Fruit fly (Drosophila melanogaster) whole organism, embryonic: Measurements from ENCODE around the gene geko.

Source experiments
- CG10209 ChIP-seq: fragments of 200-800 bp; sonication (Bioruptor generic); optimal IDR thresholded peaks from 3 replicates; lab custom pipeline; 2017; ENCODE audit warnings: missing biosample characterization, mild to moderate bottlenecking, missing genetic modification characterization, missing genetic modification reagents
- CG10267 ChIP-seq: fragments of 200-800 bp; sonication (Bioruptor generic); optimal IDR thresholded peaks from 2 replicates; lab custom pipeline; 2018; ENCODE audit warnings: missing biosample characterization, mild to moderate bottlenecking, missing genetic modification characterization, moderate library complexity
- CG10274 ChIP-seq: fragments of 200-800 bp; sonication (Bioruptor generic); optimal IDR thresholded peaks from 3 replicates; lab custom pipeline; 2017; ENCODE audit warnings: missing biosample characterization, mild to moderate bottlenecking, missing genetic modification characterization
- CG12071 ChIP-seq: fragments of 200-800 bp; sonication (Bioruptor generic); optimal IDR thresholded peaks from 3 replicates; lab custom pipeline; 2018; ENCODE audit warnings: missing biosample characterization, mild to moderate bottlenecking, missing genetic modification characterization
- CG12104 ChIP-seq: fragments of 200-800 bp; sonication (Bioruptor generic); optimal IDR thresholded peaks from 3 replicates; lab custom pipeline; 2016; ENCODE audit warnings: missing biosample characterization, missing genetic modification characterization
- CG12236 ChIP-seq: fragments of 200-800 bp; sonication (Bioruptor generic); optimal IDR thresholded peaks from 2 replicates; lab custom pipeline; 2016; ENCODE audit warnings: missing biosample characterization, missing genetic modification characterization
- CG14014 ChIP-seq: fragments of 200-800 bp; sonication (Bioruptor generic); IDR thresholded peaks from 2 replicates; pipeline ENCODE4 v1.3.6; 2022; ENCODE audit warnings: missing biosample characterization, missing genetic modification characterization
- CG14441 ChIP-seq: fragments of 200-800 bp; sonication (Bioruptor generic); IDR thresholded peaks from 2 replicates; pipeline ENCODE4 v1.3.6; 2022; ENCODE audit warnings: missing biosample characterization, missing genetic modification characterization
- CG15011 ChIP-seq: fragments of 200-800 bp; sonication (Bioruptor generic); optimal IDR thresholded peaks from 3 replicates; lab custom pipeline; 2018; ENCODE audit warnings: missing biosample characterization, mild to moderate bottlenecking, missing genetic modification characterization
- CG18764 ChIP-seq: fragments of 200-800 bp; sonication (Bioruptor generic); optimal IDR thresholded peaks from 3 replicates; lab custom pipeline; 2016; ENCODE audit warnings: missing biosample characterization, missing genetic modification characterization
- CG2889 ChIP-seq: fragments of 200-800 bp; sonication (Bioruptor generic); IDR thresholded peaks from 3 replicates; pipeline ENCODE4 v1.3.6; 2022; ENCODE audit warnings: missing biosample characterization, missing genetic modification characterization
- CG4617 ChIP-seq: fragments of 200-800 bp; sonication (Bioruptor generic); optimal IDR thresholded peaks from 3 replicates; lab custom pipeline; 2016; ENCODE audit warnings: missing biosample characterization, missing genetic modification characterization, borderline replicate concordance
- CG5953 ChIP-seq: fragments of 200-800 bp; sonication (Bioruptor generic); IDR thresholded peaks from 2 replicates; pipeline ENCODE4 v1.3.6; 2022; ENCODE audit warnings: missing biosample characterization, missing genetic modification characterization
- CG7745 ChIP-seq: fragments of 200-800 bp; sonication (Bioruptor generic); optimal IDR thresholded peaks from 2 replicates; lab custom pipeline; 2018; ENCODE audit warnings: missing biosample characterization, mild to moderate bottlenecking, missing genetic modification characterization, moderate library complexity
- CG7839 ChIP-seq: fragments of 200-800 bp; sonication (Bioruptor generic); optimal IDR thresholded peaks from 3 replicates; lab custom pipeline; 2018; ENCODE audit warnings: missing biosample characterization, mild to moderate bottlenecking, missing genetic modification characterization, moderate library complexity
- CG7963 ChIP-seq: fragments of 200-800 bp; sonication (Bioruptor generic); IDR thresholded peaks from 3 replicates; pipeline ENCODE4 v1.3.6; 2022; ENCODE audit warnings: missing biosample characterization, missing genetic modification characterization; ENCODE audit not compliant: partially characterized antibody
- CG9727 ChIP-seq: fragments of 200-800 bp; sonication (Bioruptor generic); optimal IDR thresholded peaks from 3 replicates; lab custom pipeline; 2017; ENCODE audit warnings: missing biosample characterization, mild to moderate bottlenecking, missing genetic modification characterization
- CG9876 ChIP-seq: fragments of 200-800 bp; sonication (Bioruptor generic); optimal IDR thresholded peaks from 2 replicates; lab custom pipeline; 2016; ENCODE audit warnings: missing biosample characterization, missing genetic modification characterization
- D ChIP-seq, 2 experiments: fragments of 200-800 bp in 1 of 2; fragments of >200 bp in 1 of 2; sonication (Bioruptor generic) in 1 of 2; optimal IDR thresholded peaks; 2 replicates in 1 of 2; 3 replicates in 1 of 2; lab custom pipeline; 2017; ENCODE audit warnings: mild to moderate bottlenecking in 1 of 2, missing biosample characterization in 1 of 2, missing genetic modification characterization in 1 of 2, missing genetic modification reagents in 1 of 2
- Dad ChIP-seq: fragments of 200-800 bp; sonication (Bioruptor generic); optimal IDR thresholded peaks from 3 replicates; lab custom pipeline; 2016; ENCODE audit warnings: missing biosample characterization, missing genetic modification characterization
- Dip2 ChIP-seq: fragments of 200-800 bp; sonication (Bioruptor generic); IDR thresholded peaks from 2 replicates; pipeline ENCODE4 v1.3.6; 2022; ENCODE audit warnings: missing biosample characterization, missing genetic modification characterization
- HLH4C ChIP-seq: fragments of 200-800 bp; sonication (Bioruptor generic); IDR thresholded peaks from 3 replicates; pipeline ENCODE4 v1.3.6; 2022; ENCODE audit warnings: missing biosample characterization, missing genetic modification characterization; ENCODE audit not compliant: partially characterized antibody
- HmgZ ChIP-seq: fragments of 200-800 bp; sonication (Bioruptor generic); optimal IDR thresholded peaks from 2 replicates; lab custom pipeline; 2018; ENCODE audit warnings: missing biosample characterization, mild to moderate bottlenecking, missing genetic modification characterization
- Hr51 ChIP-seq, 2 experiments: fragments of 200-800 bp; sonication (Bioruptor generic); optimal IDR thresholded peaks; 2 replicates in 1 of 2; 3 replicates in 1 of 2; lab custom pipeline; 2016 to 2018; ENCODE audit warnings: missing biosample characterization in 2 of 2, missing genetic modification characterization in 2 of 2, mild to moderate bottlenecking in 1 of 2, moderate library complexity in 1 of 2
- Med ChIP-seq: fragments of 200-800 bp; sonication (Bioruptor generic); peaks from one replicate; lab custom pipeline; 2016; ENCODE audit warnings: missing biosample characterization, missing genetic modification characterization, mild to moderate bottlenecking, inconsistent platforms, moderate library complexity
- NfI ChIP-seq: fragments of 200-800 bp; sonication (Bioruptor generic); optimal IDR thresholded peaks from 3 replicates; lab custom pipeline; 2018; ENCODE audit warnings: missing biosample characterization, mild to moderate bottlenecking, missing genetic modification characterization, moderate library complexity
- Scr ChIP-seq: fragments of 200-800 bp; sonication (Bioruptor generic); IDR thresholded peaks from 2 replicates; pipeline ENCODE4 v1.3.6; 2022; ENCODE audit warnings: missing biosample characterization, missing genetic modification characterization; ENCODE audit not compliant: partially characterized antibody
- Spps ChIP-seq: fragments of 200-800 bp; sonication (Bioruptor generic); optimal IDR thresholded peaks from 2 replicates; lab custom pipeline; 2018; ENCODE audit warnings: missing biosample characterization, mild to moderate bottlenecking, missing genetic modification characterization
- YL-1 ChIP-seq: fragments of 200-800 bp; sonication (Bioruptor generic); optimal IDR thresholded peaks from 3 replicates; lab custom pipeline; 2017; ENCODE audit warnings: missing biosample characterization, mild to moderate bottlenecking, missing genetic modification characterization
- bowl ChIP-seq: fragments of 200-800 bp; sonication (Bioruptor generic); IDR thresholded peaks from 2 replicates; pipeline ENCODE4 v1.3.6; 2022; ENCODE audit warnings: missing biosample characterization, missing genetic modification characterization
- danr ChIP-seq: fragments of 200-800 bp; sonication (Bioruptor generic); IDR thresholded peaks from 2 replicates; pipeline ENCODE4 v1.3.6; 2022; ENCODE audit warnings: missing biosample characterization, missing genetic modification characterization
- ewg ChIP-seq: fragments of 200-800 bp; sonication (Bioruptor generic); optimal IDR thresholded peaks from 3 replicates; lab custom pipeline; 2017; ENCODE audit warnings: mild to moderate bottlenecking, missing biosample characterization, missing genetic modification reagents, missing genetic modification characterization
- exex ChIP-seq: fragments of 200-800 bp; sonication (Bioruptor generic); optimal IDR thresholded peaks from 4 replicates; lab custom pipeline; 2018; ENCODE audit warnings: missing biosample characterization, mild to moderate bottlenecking, missing genetic modification characterization, moderate library complexity
- fd3F ChIP-seq: fragments of 200-800 bp; sonication (Bioruptor generic); optimal IDR thresholded peaks from 2 replicates; lab custom pipeline; 2018; ENCODE audit warnings: missing biosample characterization, mild to moderate bottlenecking, missing genetic modification characterization, moderate library complexity
- ham ChIP-seq: fragments of 200-800 bp; sonication (Bioruptor generic); IDR thresholded peaks from 2 replicates; pipeline ENCODE4 v1.3.6; 2022; ENCODE audit warnings: missing biosample characterization, missing genetic modification characterization
- hbn ChIP-seq: fragments of 200-800 bp; sonication (Bioruptor generic); IDR thresholded peaks from 2 replicates; pipeline ENCODE4 v1.3.6; 2022; ENCODE audit warnings: missing biosample characterization, missing genetic modification characterization; ENCODE audit not compliant: partially characterized antibody
- her ChIP-seq: fragments of 200-800 bp; sonication (Bioruptor generic); optimal IDR thresholded peaks from 2 replicates; lab custom pipeline; 2016; ENCODE audit warnings: missing biosample characterization, missing genetic modification characterization
- ind ChIP-seq: fragments of 200-800 bp; sonication (Bioruptor generic); optimal IDR thresholded peaks from 3 replicates; lab custom pipeline; 2016; ENCODE audit warnings: missing biosample characterization, missing genetic modification characterization
- pb ChIP-seq: fragments of 200-800 bp; sonication (Bioruptor generic); optimal IDR thresholded peaks from 3 replicates; lab custom pipeline; 2016; ENCODE audit warnings: missing biosample characterization, missing genetic modification characterization
- sens ChIP-seq: fragments of 200-800 bp; sonication (Bioruptor generic); peaks from one replicate; lab custom pipeline; 2016; ENCODE audit warnings: missing biosample characterization, missing genetic modification characterization
- seq ChIP-seq: fragments of 200-800 bp; sonication (Bioruptor generic); IDR thresholded peaks from 2 replicates; pipeline ENCODE4 v1.3.6; 2022; ENCODE audit warnings: missing biosample characterization, missing genetic modification characterization
- sob ChIP-seq: fragments of 200-800 bp; sonication (Bioruptor generic); IDR thresholded peaks from 2 replicates; pipeline ENCODE4 v1.3.6; 2022; ENCODE audit warnings: missing biosample characterization, missing genetic modification characterization
- sr ChIP-seq: fragments of 200-800 bp; sonication (Bioruptor generic); IDR thresholded peaks from 3 replicates; pipeline ENCODE4 v1.3.6; 2022; ENCODE audit warnings: missing biosample characterization, missing genetic modification characterization
- tap ChIP-seq: fragments of 200-800 bp; optimal IDR thresholded peaks from 3 replicates; lab custom pipeline; 2019; ENCODE audit warnings: missing biosample characterization, mild to moderate bottlenecking, missing genetic modification characterization, moderate library complexity
- tll ChIP-seq, 2 experiments: fragments of 200-800 bp in 1 of 2; fragments of >200 bp in 1 of 2; sonication (Bioruptor generic) in 1 of 2; optimal IDR thresholded peaks; 2 replicates each; lab custom pipeline; 2017 to 2019; ENCODE audit warnings: missing biosample characterization in 2 of 2, missing genetic modification characterization in 2 of 2, mild to moderate bottlenecking in 1 of 2, moderate library complexity in 1 of 2
- unc-4 ChIP-seq: fragments of 200-800 bp; sonication (Bioruptor generic); IDR thresholded peaks from 2 replicates; pipeline ENCODE4 v1.3.6; 2022; ENCODE audit warnings: missing biosample characterization, missing genetic modification characterization; ENCODE audit not compliant: partially characterized antibody
- zfh1 ChIP-seq: fragments of 200-800 bp; sonication (Bioruptor generic); IDR thresholded peaks from 3 replicates; pipeline ENCODE4 v1.3.6; 2022; ENCODE audit warnings: missing biosample characterization, missing genetic modification characterization

The geko gene

dm6 chr3L:18106021-18106944 is 32.9 kb upstream of the geko start, which contains the start of the genes CG13698 and mRpS26 (continued):
- TF ChIP-seq CG15011 (GFP tag; lab: Kevin White, UChicago) = peak; percentile 60
- TF ChIP-seq Hr51 (GFP tag; optimal IDR thresholded peaks at IDR 0.05; lab: Kevin White, UChicago) = peak; percentile 29 to 73
- peak; percentile 51; the same call in 1 of the 2 replicates for TF ChIP-seq CG14014 (GFP tag; lab: Robert Waterston, UW)
- peak; percentile 14 for TF ChIP-seq CG4617 (GFP tag; lab: Kevin White, UChicago)
- peak; percentile 68 for TF ChIP-seq fd3F (GFP tag; lab: Kevin White, UChicago)
- peak; percentile 61 for TF ChIP-seq tap
- TF ChIP-seq sens = peak; percentile 91
- no peak for TF ChIP-seq CG2889 (GFP tag; lab: Robert Waterston, UW)
- TF ChIP-seq D (optimal IDR thresholded peaks at IDR 0.05; lab: Kevin White, UChicago) = no peak
- TF ChIP-seq D (GFP tag; optimal IDR thresholded peaks at IDR 0.05; lab: Kevin White, UChicago) = no peak
- no peak for TF ChIP-seq CG12236 (GFP tag; lab: Kevin White, UChicago)
- no peak for TF ChIP-seq danr (GFP tag; lab: Robert Waterston, UW)
- peak; percentile 37 for TF ChIP-seq CG14441 (GFP tag; lab: Robert Waterston, UW)
- no peak for TF ChIP-seq Scr (GFP tag; lab: Robert Waterston, UW)
- TF ChIP-seq HLH4C (GFP tag; lab: Robert Waterston, UW) = peak; percentile 54
- TF ChIP-seq bowl = 0 out of 2 replicates have a peak, but pooled peaks have one; percentile 24
- peak; percentile 46 for TF ChIP-seq CG9876
- no peak for TF ChIP-seq CG10274
- TF ChIP-seq HmgZ (tag; lab: Kevin White, UChicago) = peak; percentile 60
- peak; percentile 70 for TF ChIP-seq YL-1
- TF ChIP-seq Spps (tag; lab: Kevin White, UChicago) = peak; percentile 9
- TF ChIP-seq CG10267 (tag; lab: Kevin White, UChicago) = peak; percentile 65
- peak; percentile 68 for TF ChIP-seq CG10209 (GFP tag; lab: Kevin White, UChicago)
- TF ChIP-seq Dip2 (GFP tag; lab: Robert Waterston, UW) = no peak
- peak; percentile 72 for TF ChIP-seq NfI (GFP tag; lab: Kevin White, UChicago)
- TF ChIP-seq her (GFP tag; lab: Kevin White, UChicago) = peak; percentile 99
- TF ChIP-seq CG12104 (GFP tag; lab: Kevin White, UChicago) = peak; percentile 53
- TF ChIP-seq CG9727 (GFP tag; lab: Kevin White, UChicago) = peak; percentile 68
- peak; percentile 71 for TF ChIP-seq ind (GFP tag; lab: Kevin White, UChicago)
- peak; percentile 54; the same call in 1 of the 2 replicates for TF ChIP-seq seq
- TF ChIP-seq zfh1 = no peak; the same call in 2 of the 3 replicates
- TF ChIP-seq hbn (GFP tag; lab: Robert Waterston, UW) = no peak
- peak; percentile 27 for TF ChIP-seq exex (tag; lab: Kevin White, UChicago)
- peak; percentile 42; the same call in 1 of the 2 replicates for TF ChIP-seq sob
- no peak for TF ChIP-seq CG7745 (tag; lab: Kevin White, UChicago)
- TF ChIP-seq ewg (GFP tag; lab: Kevin White, UChicago) = peak; percentile 63
- TF ChIP-seq Med (GFP tag; lab: Kevin White, UChicago) = peak; percentile 70
- no peak for TF ChIP-seq tll (GFP tag; optimal IDR thresholded peaks at IDR 0.05; lab: Kevin White, UChicago)
- TF ChIP-seq Dad (GFP tag; lab: Kevin White, UChicago) = no peak
- TF ChIP-seq CG12071 (GFP tag; lab: Kevin White, UChicago) = peak; percentile 3
- no peak for TF ChIP-seq CG7963 (GFP tag; lab: Robert Waterston, UW)
- no peak for TF ChIP-seq unc-4 (GFP tag; lab: Robert Waterston, UW)
- TF ChIP-seq CG5953 (GFP tag; lab: Robert Waterston, UW) = peak; percentile 26; the same call in 1 of the 2 replicates
- peak; percentile 70; the same call in 1 of the 3 replicates for TF ChIP-seq sr (GFP tag; lab: Robert Waterston, UW)
- TF ChIP-seq CG18764 (GFP tag; lab: Kevin White, UChicago) = peak; percentile 51
- peak; percentile 72 for TF ChIP-seq CG7839 (tag; lab: Kevin White, UChicago)
- TF ChIP-seq ham = no peak
- TF ChIP-seq pb = no peak
